Fruit fly (Drosophila melanogaster): Measurements from ENCODE around the gene C3G.

C3G gene

DNA sequence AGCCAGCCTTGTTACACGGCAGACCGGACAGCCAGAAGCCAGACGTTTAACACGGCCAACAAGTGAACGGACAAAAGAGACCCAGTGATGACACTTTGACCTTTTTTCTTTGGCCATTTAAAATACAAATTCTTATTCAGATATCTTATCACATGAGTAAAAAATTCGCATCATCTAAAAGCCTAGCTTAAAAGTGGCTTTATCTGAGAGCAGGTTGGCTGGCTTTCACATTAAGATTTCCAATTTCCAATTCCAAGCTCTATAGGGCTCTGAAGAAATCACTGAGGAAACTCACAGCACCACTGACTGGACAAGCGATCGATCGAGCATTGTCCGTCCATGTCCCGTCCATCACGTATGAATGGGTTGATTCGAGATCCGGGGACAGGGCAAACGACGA is 27.8 kb downstream of the C3G start:
- TF ChIP-seq onecut (GFP tag; IDR thresholded peaks at IDR 0.05) (no peak), Sry-β (GFP tag; optimal IDR thresholded peaks at IDR 0.05) (peak; percentile 81), Lhr (GFP tag; optimal IDR thresholded peaks at IDR 0.05) (no peak), row (GFP tag; IDR thresholded peaks at IDR 0.05) (peak; percentile 62), al (GFP tag; IDR thresholded peaks at IDR 0.05) (no peak), Med (GFP tag) (peak; percentile 43), CG5180 (GFP tag; optimal IDR thresholded peaks at IDR 0.05) (peak; percentile 89), CG15269 (tag; optimal IDR thresholded peaks at IDR 0.05) (peak; percentile 46)

DNA sequence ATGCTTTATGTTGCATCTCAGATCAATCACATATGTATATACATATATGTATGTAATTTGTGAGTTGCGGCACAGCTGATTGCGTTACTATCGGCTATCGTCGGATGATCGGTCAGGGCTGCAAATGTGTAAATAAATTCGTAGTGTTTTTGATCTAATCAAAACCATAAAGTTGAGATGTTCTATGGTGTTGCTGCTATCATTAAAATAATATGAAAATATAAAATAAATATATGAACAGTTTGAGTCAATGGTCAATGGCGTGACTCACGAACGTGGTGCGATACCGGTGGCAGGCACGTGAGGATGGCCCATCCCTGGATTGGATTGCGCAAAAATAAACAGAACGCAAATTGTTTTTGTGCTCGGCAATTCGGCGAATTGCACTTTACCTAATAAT is 32.5 kb downstream of the C3G start, which contains the start of gene Coq7:
Gene Coq7, plus strand, starts transcription at position 302 of the 400 bp plus-strand sequence.
- TF ChIP-seq C15 (GFP tag; IDR thresholded peaks at IDR 0.05) (peak; percentile 62; the same call in 1 of the 3 replicates), sisA (GFP tag; IDR thresholded peaks at IDR 0.05) (peak; percentile 93), CG7839 (tag; optimal IDR thresholded peaks at IDR 0.05) (no peak), CG6175 (GFP tag; IDR thresholded peaks at IDR 0.05) (peak; percentile 80), CG6791 (GFP tag; IDR thresholded peaks at IDR 0.05; ENCODE audit: partially characterized antibody) (peak; percentile 95), CG16813 (GFP tag; IDR thresholded peaks at IDR 0.05; ENCODE audit: partially characterized antibody) (peak; percentile 98), sc (optimal IDR thresholded peaks at IDR 0.05) (no peak), sc (GFP tag; optimal IDR thresholded peaks at IDR 0.05) (no peak), maf-S (GFP tag; optimal IDR thresholded peaks at IDR 0.05) (peak; percentile 51), Hr51 (GFP tag; optimal IDR thresholded peaks at IDR 0.05) (peak in 1 of 2 experiments; percentile 62), CG33213 (GFP tag; optimal IDR thresholded peaks at IDR 0.05) (no peak), CG12071 (GFP tag; optimal IDR thresholded peaks at IDR 0.05) (no peak), pum (GFP tag; optimal IDR thresholded peaks at IDR 0.05) (peak; percentile 62), CG2120 (GFP tag; optimal IDR thresholded peaks at IDR 0.05) (peak; percentile 78), zfh1 (GFP tag; IDR thresholded peaks at IDR 0.05) (peak; percentile 94), CoRest (tag; optimal IDR thresholded peaks at IDR 0.05) (peak; percentile 89), trem (tag; optimal IDR thresholded peaks at IDR 0.05) (peak; percentile 86), Mes4 (GFP tag; optimal IDR thresholded peaks at IDR 0.05) (no peak), sim (GFP tag; IDR thresholded peaks at IDR 0.05) (peak; percentile 67; the same call in 1 of the 2 replicates), CG4854 (GFP tag; optimal IDR thresholded peaks at IDR 0.05) (no peak), NC2α (GFP tag; optimal IDR thresholded peaks at IDR 0.05) (peak; percentile 5), jing (GFP tag; optimal IDR thresholded peaks at IDR 0.05) (peak; percentile 65), gfzf (GFP tag; optimal IDR thresholded peaks at IDR 0.05) (no peak), vvl (GFP tag; IDR thresholded peaks at IDR 0.05) (peak; percentile 96), CG2678 (tag; optimal IDR thresholded peaks at IDR 0.05) (no peak), CG12942 (GFP tag; optimal IDR thresholded peaks at IDR 0.05) (peak; percentile 87), Ravus (GFP tag; IDR thresholded peaks at IDR 0.05) (peak; percentile 62), Ptx1 (GFP tag; IDR thresholded peaks at IDR 0.05) (peak; percentile 94), CG16779 (GFP tag; IDR thresholded peaks at IDR 0.05) (peak; percentile 58; the same call in 1 of the 2 replicates), rib (GFP tag; IDR thresholded peaks at IDR 0.05) (peak; percentile 89), CG10565 (GFP tag; optimal IDR thresholded peaks at IDR 0.05) (peak; percentile 11), z (GFP tag; IDR thresholded peaks at IDR 0.05) (0 out of 3 replicates have a peak, but pooled peaks have one; percentile 10), lola (GFP tag; optimal IDR thresholded peaks at IDR 0.05) (peak in 1 of 3 experiments; percentile 86), CG6765 (GFP tag; optimal IDR thresholded peaks at IDR 0.05) (peak; percentile 63), CG16863 (GFP tag; optimal IDR thresholded peaks at IDR 0.05) (peak; percentile 45), cad (GFP tag; optimal IDR thresholded peaks at IDR 0.05) (no peak), CG11456 (GFP tag; IDR thresholded peaks at IDR 0.05) (peak; percentile 92), hth (optimal IDR thresholded peaks at IDR 0.05) (no peak), CG16815 (GFP tag; optimal IDR thresholded peaks at IDR 0.05) (peak; percentile 82), GATAe (GFP tag; conservative IDR thresholded peaks at IDR 0.05) (peak; percentile 79), CG18599 (GFP tag; optimal IDR thresholded peaks at IDR 0.05) (peak; percentile 88), wek (GFP tag; optimal IDR thresholded peaks at IDR 0.05) (peak; percentile 44)

All from whole organism, embryonic.